Fruit fly (Drosophila melanogaster): ENCODE results near the gene CG3631.

The CG3631 gene

dm6 chr3R:14901408-14902352 is 22.4 kb downstream of the CG3631 start, which contains the start of gene RpS5b (continued):
- TF ChIP-seq CG8924 (tag; optimal IDR thresholded peaks at IDR 0.05) (no peak), ara (GFP tag; IDR thresholded peaks at IDR 0.05) (0 out of 2 replicates have a peak, but pooled peaks have one; percentile 9)

DNA sequence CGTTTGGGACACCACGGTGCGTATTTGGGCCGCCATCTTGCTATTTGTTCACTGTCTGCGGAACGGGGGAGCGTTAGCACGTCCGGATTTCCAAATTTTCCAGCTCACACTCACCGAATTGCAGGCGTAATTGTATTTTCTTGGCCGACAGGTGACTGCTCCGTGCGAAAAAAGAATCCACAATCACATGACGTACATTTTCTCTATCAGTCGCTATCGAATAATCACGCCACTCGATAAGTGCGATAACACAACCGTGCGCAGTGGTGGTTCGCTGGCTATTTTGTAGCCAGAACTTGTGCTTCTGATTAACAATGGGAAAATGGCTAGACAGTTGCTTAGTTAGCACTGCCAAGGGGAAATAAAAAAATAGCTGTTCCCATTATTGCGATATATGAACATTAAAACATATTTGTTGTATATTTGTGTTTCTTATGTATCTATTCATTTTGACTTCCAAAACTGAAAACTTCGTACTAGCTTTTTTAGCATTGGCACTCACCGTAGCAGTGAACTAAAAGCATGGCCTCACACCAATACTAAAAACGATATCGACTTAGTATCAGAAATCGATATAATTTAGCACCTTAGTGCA is 24.7 kb downstream of the CG3631 start, which contains the start of gene VhaPPA1-1:
Gene VhaPPA1-1, minus strand, starts transcription at position 225 of the 595 bp plus-strand sequence.
- TF ChIP-seq CTCF (GFP tag; optimal IDR thresholded peaks at IDR 0.05): peak; percentile 37
- no peak for TF ChIP-seq CG7556 (GFP tag; optimal IDR thresholded peaks at IDR 0.05)
- peak; percentile 5 for TF ChIP-seq grn (GFP tag; optimal IDR thresholded peaks at IDR 0.05)
- TF ChIP-seq CG6791 (GFP tag; IDR thresholded peaks at IDR 0.05; ENCODE audit: partially characterized antibody): peak; percentile 48; the same call in 2 of the 3 replicates
- TF ChIP-seq az2 (GFP tag; optimal IDR thresholded peaks at IDR 0.05): no peak
- TF ChIP-seq CG12659 (GFP tag; optimal IDR thresholded peaks at IDR 0.05): peak; percentile 57
- peak; percentile 43 for TF ChIP-seq Hmr (GFP tag; optimal IDR thresholded peaks at IDR 0.05)
- no peak for TF ChIP-seq sisA (GFP tag; IDR thresholded peaks at IDR 0.05)
- TF ChIP-seq CG5953 (GFP tag; IDR thresholded peaks at IDR 0.05): no peak
- peak; percentile 2 for TF ChIP-seq CG2202 (tag; optimal IDR thresholded peaks at IDR 0.05)
- TF ChIP-seq HmgD (GFP tag; optimal IDR thresholded peaks at IDR 0.05): peak; percentile 83
- no peak for TF ChIP-seq CG9932 (GFP tag; IDR thresholded peaks at IDR 0.05)
- TF ChIP-seq CG10267 (tag; optimal IDR thresholded peaks at IDR 0.05): peak; percentile 66
- peak; percentile 56 for TF ChIP-seq dm (GFP tag; optimal IDR thresholded peaks at IDR 0.05)
- peak; percentile 21 for TF ChIP-seq CG12299 (tag; optimal IDR thresholded peaks at IDR 0.05)
- peak; percentile 63 for TF ChIP-seq Ets65A (GFP tag)
- TF ChIP-seq CG2116 (GFP tag; optimal IDR thresholded peaks at IDR 0.05): peak; percentile 99
- peak; percentile 28 for TF ChIP-seq bcd (GFP tag; optimal IDR thresholded peaks at IDR 0.05)
- TF ChIP-seq CG8388 (GFP tag; optimal IDR thresholded peaks at IDR 0.05): peak; percentile 9
- peak; percentile 48; the same call in 1 of the 3 replicates for TF ChIP-seq Opbp (GFP tag; IDR thresholded peaks at IDR 0.05; ENCODE audit: partially characterized antibody)
- 0 out of 2 replicates have a peak, but pooled peaks have one; percentile 20 for TF ChIP-seq bbx (GFP tag; IDR thresholded peaks at IDR 0.05; ENCODE audit: partially characterized antibody)
- TF ChIP-seq grau (tag; optimal IDR thresholded peaks at IDR 0.05): peak; percentile 16
- TF ChIP-seq CG7987 (GFP tag; optimal IDR thresholded peaks at IDR 0.05): peak; percentile 15
- TF ChIP-seq E2f1 (GFP tag; IDR thresholded peaks at IDR 0.05): no peak
- peak; percentile 23 for TF ChIP-seq zfh2 (GFP tag; optimal IDR thresholded peaks at IDR 0.05)
- TF ChIP-seq CG2712 (tag; optimal IDR thresholded peaks at IDR 0.05): peak; percentile 47
- no peak for TF ChIP-seq zf30C (GFP tag; optimal IDR thresholded peaks at IDR 0.05)
- peak; percentile 41 for TF ChIP-seq CG4617 (GFP tag; optimal IDR thresholded peaks at IDR 0.05; ENCODE audit: borderline replicate concordance)
- peak; percentile 18 for TF ChIP-seq Hsf (GFP tag; optimal IDR thresholded peaks at IDR 0.05)
- TF ChIP-seq sna (GFP tag; IDR thresholded peaks at IDR 0.05; ENCODE audit: partially characterized antibody): 0 out of 2 replicates have a peak, but pooled peaks have one; percentile 33
- peak; percentile 15 for TF ChIP-seq CG33213 (GFP tag; optimal IDR thresholded peaks at IDR 0.05)
- TF ChIP-seq CG9727 (GFP tag; optimal IDR thresholded peaks at IDR 0.05): peak; percentile 32
- TF ChIP-seq gem (tag; optimal IDR thresholded peaks at IDR 0.05): peak; percentile 36
- TF ChIP-seq CG13775 (GFP tag; optimal IDR thresholded peaks at IDR 0.05): peak; percentile 35
- TF ChIP-seq NfI (GFP tag; optimal IDR thresholded peaks at IDR 0.05): peak; percentile 14
- TF ChIP-seq CG11085 (GFP tag; IDR thresholded peaks at IDR 0.05): no peak
- no peak for TF ChIP-seq CG9609 (GFP tag; optimal IDR thresholded peaks at IDR 0.05)
- peak; percentile 65 for TF ChIP-seq CG17829 (tag; optimal IDR thresholded peaks at IDR 0.05)
- no peak for TF ChIP-seq CG4854 (GFP tag; optimal IDR thresholded peaks at IDR 0.05)
- TF ChIP-seq twi (tag; optimal IDR thresholded peaks at IDR 0.05): peak; percentile 50
- peak; percentile 61 for TF ChIP-seq knrl (GFP tag; IDR thresholded peaks at IDR 0.05; ENCODE audit: partially characterized antibody)
- TF ChIP-seq Tbp (GFP tag; optimal IDR thresholded peaks at IDR 0.05): peak; percentile 51
- peak; percentile 57 for TF ChIP-seq CG8478 (optimal IDR thresholded peaks at IDR 0.05)
- TF ChIP-seq Nf-YC (tag; optimal IDR thresholded peaks at IDR 0.05): peak; percentile 60
